Fruit fly (Drosophila melanogaster) whole organism, embryonic: ENCODE measurements around the gene MP1.

Experiments used
- B-H2 ChIP-seq: fragments of 200-800 bp; sonication (Bioruptor generic); optimal IDR thresholded peaks from 2 replicates; lab custom pipeline; 2018; ENCODE audit warnings: missing biosample characterization, mild to moderate bottlenecking, missing genetic modification characterization
- CG10209 ChIP-seq: fragments of 200-800 bp; sonication (Bioruptor generic); optimal IDR thresholded peaks from 3 replicates; lab custom pipeline; 2017; ENCODE audit warnings: missing biosample characterization, mild to moderate bottlenecking, missing genetic modification characterization, missing genetic modification reagents
- CG10366 ChIP-seq: fragments of 200-800 bp; sonication (Bioruptor generic); IDR thresholded peaks from 2 replicates; pipeline ENCODE4 v1.3.6; 2022; ENCODE audit warnings: missing biosample characterization, missing genetic modification characterization
- CG10979 ChIP-seq: fragments of 200-800 bp; sonication (Bioruptor generic); optimal IDR thresholded peaks from 2 replicates; lab custom pipeline; 2018; ENCODE audit warnings: missing biosample characterization, mild to moderate bottlenecking, missing genetic modification characterization, moderate library complexity
- CG11560 ChIP-seq: fragments of 200-800 bp; sonication (Bioruptor generic); IDR thresholded peaks from 3 replicates; pipeline ENCODE4 v1.3.6; 2022; ENCODE audit warnings: missing biosample characterization, missing genetic modification characterization
- CG1233 ChIP-seq: fragments of 200-800 bp; sonication (Bioruptor generic); optimal IDR thresholded peaks from 4 replicates; lab custom pipeline; 2018; ENCODE audit warnings: missing biosample characterization, mild to moderate bottlenecking, missing genetic modification characterization
- CG13123 ChIP-seq: fragments of 200-800 bp; sonication (Bioruptor generic); optimal IDR thresholded peaks from 2 replicates; lab custom pipeline; 2016; ENCODE audit warnings: missing biosample characterization, missing genetic modification characterization
- CG15269 ChIP-seq: fragments of 200-800 bp; sonication (Bioruptor generic); optimal IDR thresholded peaks from 2 replicates; lab custom pipeline; 2018; ENCODE audit warnings: missing biosample characterization, mild to moderate bottlenecking, missing genetic modification characterization, moderate library complexity
- CG15601 ChIP-seq: fragments of 200-800 bp; sonication (Bioruptor generic); optimal IDR thresholded peaks from 3 replicates; lab custom pipeline; 2019; ENCODE audit warnings: missing biosample characterization, mild to moderate bottlenecking, missing genetic modification characterization, moderate library complexity
- CG18262 ChIP-seq: fragments of 200-800 bp; optimal IDR thresholded peaks from 3 replicates; lab custom pipeline; 2019; ENCODE audit warnings: missing biosample characterization, mild to moderate bottlenecking, missing genetic modification characterization, moderate library complexity
- CG30403 ChIP-seq: fragments of 200-800 bp; sonication (Bioruptor generic); optimal IDR thresholded peaks from 3 replicates; lab custom pipeline; 2016; ENCODE audit warnings: missing biosample characterization, missing genetic modification characterization
- CG31224 ChIP-seq: fragments of 200-800 bp; sonication (Bioruptor generic); IDR thresholded peaks from 2 replicates; pipeline ENCODE4 v1.3.6; 2022; ENCODE audit warnings: missing biosample characterization, missing genetic modification characterization
- CG31441 ChIP-seq: fragments of 200-800 bp; sonication (Bioruptor generic); IDR thresholded peaks from 2 replicates; pipeline ENCODE4 v1.3.6; 2022; ENCODE audit warnings: missing biosample characterization, missing genetic modification characterization
- CG32767 ChIP-seq: fragments of 200-800 bp; sonication (Bioruptor generic); IDR thresholded peaks from 2 replicates; pipeline ENCODE4 v1.3.6; 2022; ENCODE audit warnings: missing biosample characterization, missing genetic modification characterization
- CG3281 ChIP-seq: fragments of 200-800 bp; sonication (Bioruptor generic); optimal IDR thresholded peaks from 3 replicates; lab custom pipeline; 2017; ENCODE audit warnings: missing biosample characterization, mild to moderate bottlenecking, missing genetic modification characterization
- CG34224 ChIP-seq: fragments of 200-800 bp; sonication (Bioruptor generic); IDR thresholded peaks from 3 replicates; pipeline ENCODE4 v1.3.6; 2022; ENCODE audit warnings: missing biosample characterization, missing genetic modification characterization; ENCODE audit not compliant: partially characterized antibody
- CG5180 ChIP-seq: fragments of 200-800 bp; sonication (Bioruptor generic); optimal IDR thresholded peaks from 3 replicates; lab custom pipeline; 2017; ENCODE audit warnings: missing biosample characterization, missing genetic modification characterization, mild to moderate bottlenecking, moderate library complexity, missing genetic modification reagents
- CG6254 ChIP-seq: fragments of 200-800 bp; sonication (Bioruptor generic); optimal IDR thresholded peaks from 3 replicates; lab custom pipeline; 2017; ENCODE audit warnings: mild to moderate bottlenecking, missing biosample characterization, missing genetic modification reagents, missing genetic modification characterization
- CG6813 ChIP-seq: fragments of 200-800 bp; sonication (Bioruptor generic); optimal IDR thresholded peaks from 2 replicates; lab custom pipeline; 2017; ENCODE audit warnings: missing biosample characterization, missing genetic modification characterization, mild to moderate bottlenecking, moderate library complexity, missing genetic modification reagents
- CG7357 ChIP-seq: fragments of 200-800 bp; sonication (Bioruptor generic); IDR thresholded peaks from 3 replicates; pipeline ENCODE4 v1.3.6; 2022; ENCODE audit warnings: missing biosample characterization, missing genetic modification characterization
- CG7745 ChIP-seq: fragments of 200-800 bp; sonication (Bioruptor generic); optimal IDR thresholded peaks from 2 replicates; lab custom pipeline; 2018; ENCODE audit warnings: missing biosample characterization, mild to moderate bottlenecking, missing genetic modification characterization, moderate library complexity
- CG8924 ChIP-seq: fragments of 200-800 bp; optimal IDR thresholded peaks from 3 replicates; lab custom pipeline; 2019; ENCODE audit warnings: missing biosample characterization, mild to moderate bottlenecking, missing genetic modification characterization, moderate library complexity
- CG9817 ChIP-seq: fragments of 200-800 bp; sonication (Bioruptor generic); optimal IDR thresholded peaks from 2 replicates; lab custom pipeline; 2018; ENCODE audit warnings: missing biosample characterization, mild to moderate bottlenecking, missing genetic modification characterization, moderate library complexity
- CG9932 ChIP-seq: fragments of 200-800 bp; sonication (Bioruptor generic); IDR thresholded peaks from 2 replicates; pipeline ENCODE4 v1.3.6; 2022; ENCODE audit warnings: missing biosample characterization, missing genetic modification characterization
- CTCF ChIP-seq: fragments of 200-800 bp; sonication (Bioruptor generic); optimal IDR thresholded peaks from 2 replicates; lab custom pipeline; 2017; ENCODE audit warnings: missing biosample characterization, mild to moderate bottlenecking, missing genetic modification characterization, moderate library complexity
- Chrac-16 ChIP-seq: fragments of 200-800 bp; sonication (Bioruptor generic); optimal IDR thresholded peaks from 3 replicates; lab custom pipeline; 2016; ENCODE audit warnings: missing biosample characterization, missing genetic modification characterization
- CrebB ChIP-seq: fragments of 200-800 bp; sonication (Bioruptor generic); optimal IDR thresholded peaks from 3 replicates; lab custom pipeline; 2018; ENCODE audit warnings: missing biosample characterization, mild to moderate bottlenecking, missing genetic modification characterization
- Doc3 ChIP-seq: fragments of 200-800 bp; sonication (Bioruptor generic); IDR thresholded peaks from 3 replicates; pipeline ENCODE4 v1.3.6; 2022; ENCODE audit warnings: missing biosample characterization, missing genetic modification characterization; ENCODE audit not compliant: partially characterized antibody
- E2f2 ChIP-seq: fragments of 200-800 bp; sonication (Bioruptor generic); IDR thresholded peaks from 2 replicates; pipeline ENCODE4 v1.3.6; 2022; ENCODE audit warnings: missing biosample characterization, missing genetic modification characterization
- ERR ChIP-seq: fragments of 200-800 bp; sonication (Bioruptor generic); optimal IDR thresholded peaks from 2 replicates; lab custom pipeline; 2016; ENCODE audit warnings: missing biosample characterization, missing genetic modification characterization
- Ets65A ChIP-seq: fragments of 200-800 bp; sonication (Bioruptor generic); peaks from one replicate; lab custom pipeline; 2016; ENCODE audit warnings: missing biosample characterization, missing genetic modification characterization
- Hand ChIP-seq: fragments of 200-800 bp; sonication (Bioruptor generic); optimal IDR thresholded peaks from 2 replicates; lab custom pipeline; 2017; ENCODE audit warnings: mild to moderate bottlenecking, missing biosample characterization, missing genetic modification reagents, missing genetic modification characterization
- Kr ChIP-seq: fragments of 200-800 bp; sonication (Bioruptor generic); optimal IDR thresholded peaks from 2 replicates; lab custom pipeline; 2017; ENCODE audit warnings: missing biosample characterization, mild to moderate bottlenecking, missing genetic modification characterization
- Meics ChIP-seq: fragments of 200-800 bp; sonication (Bioruptor generic); optimal IDR thresholded peaks from 2 replicates; lab custom pipeline; 2017; ENCODE audit warnings: missing biosample characterization, mild to moderate bottlenecking, missing genetic modification characterization
- NFAT ChIP-seq: fragments of 200-800 bp; sonication (Bioruptor generic); IDR thresholded peaks from 2 replicates; pipeline ENCODE4 v1.3.6; 2022; ENCODE audit warnings: missing biosample characterization, missing genetic modification characterization
- PHDP ChIP-seq: fragments of 200-800 bp; sonication (Bioruptor generic); optimal IDR thresholded peaks from 3 replicates; lab custom pipeline; 2018; ENCODE audit warnings: missing biosample characterization, mild to moderate bottlenecking, missing genetic modification characterization, moderate library complexity
- Side ChIP-seq: fragments of 200-800 bp; sonication (Bioruptor generic); optimal IDR thresholded peaks from 2 replicates; lab custom pipeline; 2016; ENCODE audit warnings: missing biosample characterization, missing genetic modification characterization
- Trl ChIP-seq, 3 experiments: fragments of >200 bp in 2 of 3; fragments of 200-800 bp in 1 of 3; sonication (Bioruptor generic) in 1 of 3; optimal IDR thresholded peaks; 2 replicates in 1 of 3; 3 replicates in 2 of 3; lab custom pipeline; 2016 to 2017; ENCODE audit warnings: missing biosample characterization in 1 of 3, missing genetic modification characterization in 1 of 3
- Xrp1 ChIP-seq: fragments of 200-800 bp; sonication (Bioruptor generic); IDR thresholded peaks from 2 replicates; pipeline ENCODE4 v1.3.6; 2022; ENCODE audit warnings: missing biosample characterization, missing genetic modification characterization
- ab ChIP-seq: fragments of 200-800 bp; sonication (Bioruptor generic); optimal IDR thresholded peaks from 2 replicates; lab custom pipeline; 2016; ENCODE audit warnings: missing biosample characterization, missing genetic modification characterization
- amos ChIP-seq: fragments of 200-800 bp; sonication (Bioruptor generic); IDR thresholded peaks from 2 replicates; pipeline ENCODE4 v1.3.6; 2022; ENCODE audit warnings: missing biosample characterization, missing genetic modification characterization; ENCODE audit not compliant: partially characterized antibody
- bowl ChIP-seq: fragments of 200-800 bp; sonication (Bioruptor generic); IDR thresholded peaks from 2 replicates; pipeline ENCODE4 v1.3.6; 2022; ENCODE audit warnings: missing biosample characterization, missing genetic modification characterization
- esg ChIP-seq: fragments of 200-800 bp; sonication (Bioruptor generic); conservative IDR thresholded peaks from 2 replicates; pipeline ENCODE4 v1.3.6; 2022; ENCODE audit warnings: missing biosample characterization, missing genetic modification characterization
- gro ChIP-seq: fragments of 200-800 bp; sonication (Bioruptor generic); optimal IDR thresholded peaks from 2 replicates; lab custom pipeline; 2016; ENCODE audit warnings: missing biosample characterization, missing genetic modification characterization
- hth ChIP-seq: fragments of >200 bp; optimal IDR thresholded peaks from 2 replicates; lab custom pipeline; 2017; ENCODE audit warnings: inconsistent platforms
- kay ChIP-seq: fragments of 200-800 bp; sonication (Bioruptor generic); optimal IDR thresholded peaks from 2 replicates; lab custom pipeline; 2016; ENCODE audit warnings: missing biosample characterization, missing genetic modification characterization
- mirr ChIP-seq: fragments of 200-800 bp; sonication (Bioruptor generic); optimal IDR thresholded peaks from 3 replicates; lab custom pipeline; 2018; ENCODE audit warnings: missing biosample characterization, mild to moderate bottlenecking, missing genetic modification characterization
- mld ChIP-seq: fragments of 200-800 bp; sonication (Bioruptor generic); IDR thresholded peaks from 3 replicates; pipeline ENCODE4 v1.3.6; 2022; ENCODE audit warnings: missing biosample characterization, missing genetic modification characterization; ENCODE audit not compliant: partially characterized antibody
- nau ChIP-seq: fragments of 200-800 bp; sonication (Bioruptor generic); optimal IDR thresholded peaks from 3 replicates; lab custom pipeline; 2017; ENCODE audit warnings: missing biosample characterization, mild to moderate bottlenecking, missing genetic modification characterization, missing genetic modification reagents
- onecut ChIP-seq: fragments of 200-800 bp; sonication (Bioruptor generic); IDR thresholded peaks from 2 replicates; pipeline ENCODE4 v1.3.6; 2022; ENCODE audit warnings: missing biosample characterization, missing genetic modification characterization
- repo ChIP-seq: fragments of 200-800 bp; sonication (Bioruptor generic); optimal IDR thresholded peaks from 2 replicates; lab custom pipeline; 2016; ENCODE audit warnings: missing biosample characterization, missing genetic modification characterization
- slou ChIP-seq: fragments of 200-800 bp; sonication (Bioruptor generic); optimal IDR thresholded peaks from 3 replicates; lab custom pipeline; 2016; ENCODE audit warnings: missing biosample characterization, missing genetic modification characterization

The MP1 gene

DNA sequence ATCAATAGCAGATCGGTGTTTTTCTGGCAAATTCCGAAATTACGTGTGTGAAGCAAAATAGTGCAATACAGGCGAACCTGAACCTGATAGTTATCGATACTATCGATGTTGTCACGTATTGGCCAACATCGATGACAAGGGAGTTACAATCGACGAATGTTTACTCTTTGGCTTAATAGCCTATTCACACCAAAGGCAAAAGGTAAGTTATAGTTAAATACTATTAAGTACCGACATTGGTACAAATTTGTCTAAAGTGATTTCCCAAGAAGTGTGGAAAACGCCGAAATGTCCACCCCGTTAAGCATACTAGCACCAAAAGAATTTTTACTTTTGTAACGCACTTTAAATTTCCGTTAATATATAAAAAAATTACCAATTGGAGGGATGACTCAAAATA, 26.3 kb downstream of the MP1 start, which contains the start of gene CG9776 (continued):
- TF ChIP-seq repo (peak; percentile 41), PHDP (tag; lab: Kevin White, UChicago) (no peak), B-H2 (peak; percentile 54), CG31224 (GFP tag; lab: Robert Waterston, UW) (peak; percentile 44), CG8924 (no peak), amos (GFP tag; lab: Robert Waterston, UW) (peak; percentile 99), Kr (no peak), CG7357 (GFP tag; lab: Robert Waterston, UW) (peak; percentile 98), CG10979 (no peak), CG11560 (peak; percentile 44; the same call in 1 of the 3 replicates), gro (GFP tag; lab: Kevin White, UChicago) (peak; percentile 67), CG9932 (GFP tag; lab: Robert Waterston, UW) (peak; percentile 77), Doc3 (peak; percentile 90), CG15601 (tag; lab: Kevin White, UChicago) (no peak), ERR (GFP tag; lab: Kevin White, UChicago) (no peak), kay (GFP tag; lab: Kevin White, UChicago) (peak; percentile 53), CG9817 (tag; lab: Kevin White, UChicago) (no peak), CG30403 (peak; percentile 73), Hand (GFP tag; lab: Kevin White, UChicago) (no peak), CG1233 (GFP tag; lab: Kevin White, UChicago) (peak; percentile 37), CG10209 (peak; percentile 61), CG10366 (peak; percentile 53), CG6254 (GFP tag; lab: Kevin White, UChicago) (no peak), mld (GFP tag; lab: Robert Waterston, UW) (peak; percentile 98), CG34224 (GFP tag; lab: Robert Waterston, UW) (peak; percentile 97), CG32767 (no peak), CG7745 (tag; lab: Kevin White, UChicago) (no peak), esg (no peak), CG3281 (no peak), CG6813 (GFP tag; lab: Kevin White, UChicago) (no peak), mirr (no peak), onecut (peak; percentile 33; the same call in 1 of the 2 replicates), nau (GFP tag; lab: Kevin White, UChicago) (no peak), CTCF (GFP tag; lab: Kevin White, UChicago) (no peak), ab (GFP tag; lab: Kevin White, UChicago) (no peak), CG13123 (GFP tag; lab: Kevin White, UChicago) (peak; percentile 4), slou (GFP tag; lab: Kevin White, UChicago) (peak; percentile 6), CG31441 (GFP tag; lab: Robert Waterston, UW) (no peak), Xrp1 (GFP tag; lab: Robert Waterston, UW) (peak; percentile 70), Meics (GFP tag; lab: Kevin White, UChicago) (no peak), NFAT (GFP tag; lab: Robert Waterston, UW) (peak; percentile 43; the same call in 1 of the 2 replicates), Trl (optimal IDR thresholded peaks at IDR 0.05; lab: Kevin White, UChicago) (no peak), Trl (GFP tag; optimal IDR thresholded peaks at IDR 0.05; lab: Kevin White, UChicago) (peak; percentile 75), bowl (GFP tag; lab: Robert Waterston, UW) (no peak), hth (lab: Kevin White, UChicago) (no peak), Side (GFP tag; lab: Kevin White, UChicago) (peak; percentile 43), CG18262 (tag; lab: Kevin White, UChicago) (no peak), CrebB (tag; lab: Kevin White, UChicago) (peak; percentile 29), E2f2 (peak; percentile 45), Chrac-16 (GFP tag; lab: Kevin White, UChicago) (peak; percentile 41), CG15269 (tag; lab: Kevin White, UChicago) (no peak), Ets65A (peak; percentile 94), CG5180 (GFP tag; lab: Kevin White, UChicago) (no peak)
